Fruit fly (Drosophila melanogaster): ENCODE measurements around the gene ND-ACP.
A peak's percentile ranks its signal among the peaks of the same experiment; 100 is the strongest.

DNA sequence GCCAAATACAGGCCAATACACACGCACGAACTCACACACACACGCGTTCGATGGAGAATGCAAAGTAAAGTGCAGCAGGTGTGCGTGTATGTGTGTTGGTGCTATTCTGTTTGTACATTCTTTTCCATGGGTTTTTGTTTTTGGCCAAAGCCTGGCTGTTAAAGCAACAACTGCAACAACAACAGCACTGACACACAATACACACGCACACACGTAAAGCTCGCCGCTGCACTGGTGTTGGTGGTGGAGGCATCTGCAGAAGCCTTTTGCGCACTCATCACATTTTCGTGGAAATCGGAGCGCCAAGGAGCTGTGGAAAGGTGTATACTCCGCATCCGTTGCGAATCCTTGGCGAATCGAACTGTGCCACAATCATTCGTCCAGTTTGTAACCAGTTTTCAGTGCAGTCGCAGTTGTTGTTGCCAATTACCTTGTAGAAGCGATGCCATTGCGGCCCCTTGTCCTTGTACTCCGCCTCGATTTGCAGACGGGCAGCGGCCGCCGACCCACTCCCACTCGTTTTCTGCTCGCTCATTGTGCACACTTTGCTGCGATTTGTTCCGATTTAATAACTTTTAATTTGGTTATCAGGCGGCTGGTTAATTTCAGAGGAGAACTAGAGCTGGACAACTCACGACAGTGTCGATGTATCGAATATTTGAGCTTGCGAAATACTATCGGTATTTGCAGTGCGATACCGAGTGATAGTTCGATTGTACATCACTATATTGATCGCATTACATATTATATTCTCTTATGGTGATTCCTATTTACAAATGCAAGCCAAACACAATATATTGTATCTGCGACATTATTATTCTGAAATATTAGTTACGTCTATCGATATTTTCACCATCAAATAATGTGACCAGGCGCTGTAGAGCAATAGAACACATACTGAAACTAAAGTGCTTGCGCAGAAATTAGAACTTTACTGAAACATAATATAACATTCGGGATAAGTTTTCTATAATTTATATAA is 20.5 kb downstream of the ND-ACP start:
- TF ChIP-seq Hr38 (GFP tag; optimal IDR thresholded peaks at IDR 0.05) (no peak), CG34406 (GFP tag; optimal IDR thresholded peaks at IDR 0.05) (peak; percentile 25), CG15336 (GFP tag; IDR thresholded peaks at IDR 0.05) (no peak), vri (GFP tag; optimal IDR thresholded peaks at IDR 0.05) (peak; percentile 47), Gug (GFP tag; IDR thresholded peaks at IDR 0.05) (no peak), fkh (GFP tag; optimal IDR thresholded peaks at IDR 0.05) (no peak), Ets96B (tag; optimal IDR thresholded peaks at IDR 0.05) (peak; percentile 32), CG8119 (GFP tag; IDR thresholded peaks at IDR 0.05) (no peak; the same call in 2 of the 3 replicates), acj6 (GFP tag; optimal IDR thresholded peaks at IDR 0.05) (peak; percentile 37), CG16779 (tag; optimal IDR thresholded peaks at IDR 0.05) (no peak), fd85E (GFP tag; optimal IDR thresholded peaks at IDR 0.05) (no peak)

Data from whole organism, prepupa.